Worm (Caenorhabditis elegans): Measurements from ENCODE around the gene B0285.3.

DNA sequence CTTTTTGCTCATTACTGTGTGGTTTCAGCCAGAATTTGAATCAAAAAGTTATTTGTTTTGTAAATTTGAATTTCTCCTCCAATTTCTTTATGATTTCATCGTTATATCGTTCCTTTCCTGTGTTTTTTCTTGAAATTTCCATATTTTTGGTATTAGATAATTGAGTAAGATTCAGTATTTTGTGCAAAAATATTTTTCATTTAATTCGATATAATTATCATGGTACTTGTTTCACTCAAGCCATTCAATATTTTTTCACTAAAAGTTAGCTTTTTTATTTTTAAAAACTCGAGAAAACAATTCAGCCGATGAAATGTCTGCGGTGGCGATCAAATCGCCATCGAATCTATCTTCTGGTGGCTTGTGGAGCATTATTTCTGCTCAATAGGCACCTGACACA is 1.9 kb upstream of the B0285.3 start, which contains the start of gene hse-5:
- TF ChIP-seq ama-1 (optimal IDR thresholded peaks at IDR 0.05) (no peak), nhr-10 (tag; optimal IDR thresholded peaks at IDR 0.05) (no peak), mab-5 (tag; optimal IDR thresholded peaks at IDR 0.05) (no peak), lin-39 (tag; optimal IDR thresholded peaks at IDR 0.05) (no peak), skn-1 (tag; optimal IDR thresholded peaks at IDR 0.05) (no peak), nhr-12 (tag; optimal IDR thresholded peaks at IDR 0.05) (no peak), nhr-237 (tag; optimal IDR thresholded peaks at IDR 0.05) (no peak), lsy-2 (tag; optimal IDR thresholded peaks at IDR 0.05) (no peak), unc-62 (GFP tag; optimal IDR thresholded peaks at IDR 0.05) (no peak)

All from whole organism, L2 larva.